Fruit fly (Drosophila melanogaster) whole organism, embryonic: ENCODE results near the gene Sfp38D.

Source experiments
- CG10431 ChIP-seq: fragments of 200-800 bp; sonication (Bioruptor generic); optimal IDR thresholded peaks from 3 replicates; lab custom pipeline; 2018; ENCODE audit warnings: missing biosample characterization, mild to moderate bottlenecking, missing genetic modification characterization
- CG12104 ChIP-seq: fragments of 200-800 bp; sonication (Bioruptor generic); optimal IDR thresholded peaks from 3 replicates; lab custom pipeline; 2016; ENCODE audit warnings: missing biosample characterization, missing genetic modification characterization
- CG15269 ChIP-seq: fragments of 200-800 bp; sonication (Bioruptor generic); optimal IDR thresholded peaks from 2 replicates; lab custom pipeline; 2018; ENCODE audit warnings: missing biosample characterization, mild to moderate bottlenecking, missing genetic modification characterization, moderate library complexity
- CG15696 ChIP-seq: fragments of 200-800 bp; sonication (Bioruptor generic); optimal IDR thresholded peaks from 2 replicates; lab custom pipeline; 2019; ENCODE audit warnings: missing biosample characterization, mild to moderate bottlenecking, missing genetic modification characterization, moderate library complexity
- CG1603 ChIP-seq: fragments of 200-800 bp; sonication (Bioruptor generic); optimal IDR thresholded peaks from 2 replicates; lab custom pipeline; 2019; ENCODE audit warnings: missing biosample characterization, mild to moderate bottlenecking, missing genetic modification characterization, moderate library complexity
- CG17361 ChIP-seq: fragments of 200-800 bp; sonication (Bioruptor generic); IDR thresholded peaks from 3 replicates; pipeline ENCODE4 v1.3.6; 2022; ENCODE audit warnings: missing biosample characterization, missing genetic modification characterization
- CG17802 ChIP-seq: fragments of 200-800 bp; sonication (Bioruptor generic); optimal IDR thresholded peaks from 2 replicates; lab custom pipeline; 2018; ENCODE audit warnings: missing biosample characterization, mild to moderate bottlenecking, missing genetic modification characterization, moderate library complexity
- CG2875 ChIP-seq: fragments of 200-800 bp; sonication (Bioruptor generic); optimal IDR thresholded peaks from 2 replicates; lab custom pipeline; 2017; ENCODE audit warnings: missing biosample characterization, mild to moderate bottlenecking, missing genetic modification characterization, missing genetic modification reagents
- CG2889 ChIP-seq: fragments of 200-800 bp; sonication (Bioruptor generic); IDR thresholded peaks from 3 replicates; pipeline ENCODE4 v1.3.6; 2022; ENCODE audit warnings: missing biosample characterization, missing genetic modification characterization
- CG42726 ChIP-seq: fragments of 200-800 bp; sonication (Bioruptor generic); IDR thresholded peaks from 2 replicates; pipeline ENCODE4 v1.3.6; 2022; ENCODE audit warnings: missing biosample characterization, missing genetic modification characterization; ENCODE audit not compliant: partially characterized antibody
- CG6689 ChIP-seq: fragments of 200-800 bp; sonication (Bioruptor generic); IDR thresholded peaks from 2 replicates; pipeline ENCODE4 v1.3.6; 2022; ENCODE audit warnings: missing biosample characterization, missing genetic modification characterization
- CG7357 ChIP-seq: fragments of 200-800 bp; sonication (Bioruptor generic); IDR thresholded peaks from 3 replicates; pipeline ENCODE4 v1.3.6; 2022; ENCODE audit warnings: missing biosample characterization, missing genetic modification characterization
- CG8765 ChIP-seq: fragments of 200-800 bp; sonication (Bioruptor generic); IDR thresholded peaks from 2 replicates; pipeline ENCODE4 v1.3.6; 2022; ENCODE audit warnings: missing biosample characterization, missing genetic modification characterization
- D19A ChIP-seq: fragments of 200-800 bp; optimal IDR thresholded peaks from 3 replicates; lab custom pipeline; 2019; ENCODE audit warnings: missing biosample characterization, mild to moderate bottlenecking, missing genetic modification characterization, moderate library complexity
- Dad ChIP-seq: fragments of 200-800 bp; sonication (Bioruptor generic); optimal IDR thresholded peaks from 3 replicates; lab custom pipeline; 2016; ENCODE audit warnings: missing biosample characterization, missing genetic modification characterization
- Dp ChIP-seq: fragments of 200-800 bp; sonication (Bioruptor generic); optimal IDR thresholded peaks from 2 replicates; lab custom pipeline; 2018; ENCODE audit warnings: missing biosample characterization, mild to moderate bottlenecking, missing genetic modification characterization, moderate library complexity
- Ets65A ChIP-seq: fragments of 200-800 bp; sonication (Bioruptor generic); peaks from one replicate; lab custom pipeline; 2016; ENCODE audit warnings: missing biosample characterization, missing genetic modification characterization
- NfI ChIP-seq: fragments of 200-800 bp; sonication (Bioruptor generic); optimal IDR thresholded peaks from 3 replicates; lab custom pipeline; 2018; ENCODE audit warnings: missing biosample characterization, mild to moderate bottlenecking, missing genetic modification characterization, moderate library complexity
- Oli ChIP-seq: fragments of 200-800 bp; sonication (Bioruptor generic); optimal IDR thresholded peaks from 2 replicates; lab custom pipeline; 2018; ENCODE audit warnings: missing biosample characterization, mild to moderate bottlenecking, missing genetic modification characterization, moderate library complexity
- Opbp ChIP-seq: fragments of 200-800 bp; sonication (Bioruptor generic); IDR thresholded peaks from 3 replicates; pipeline ENCODE4 v1.3.6; 2022; ENCODE audit warnings: missing biosample characterization, missing genetic modification characterization; ENCODE audit not compliant: partially characterized antibody
- Poxn ChIP-seq: fragments of 200-800 bp; sonication (Bioruptor generic); IDR thresholded peaks from 2 replicates; pipeline ENCODE4 v1.3.6; 2022; ENCODE audit warnings: missing biosample characterization, missing genetic modification characterization
- Sin3A ChIP-seq: fragments of >200 bp; optimal IDR thresholded peaks from 2 replicates; lab custom pipeline; 2018
- Xrp1 ChIP-seq: fragments of 200-800 bp; sonication (Bioruptor generic); IDR thresholded peaks from 2 replicates; pipeline ENCODE4 v1.3.6; 2022; ENCODE audit warnings: missing biosample characterization, missing genetic modification characterization
- ase ChIP-seq: fragments of 200-800 bp; sonication (Bioruptor generic); IDR thresholded peaks from 3 replicates; pipeline ENCODE4 v1.3.6; 2022; ENCODE audit warnings: missing biosample characterization, missing genetic modification characterization
- bcd ChIP-seq: fragments of 200-800 bp; sonication (Bioruptor generic); optimal IDR thresholded peaks from 2 replicates; lab custom pipeline; 2017; ENCODE audit warnings: missing biosample characterization, mild to moderate bottlenecking, missing genetic modification characterization
- caup ChIP-seq: fragments of 200-800 bp; sonication (Bioruptor generic); optimal IDR thresholded peaks from 3 replicates; lab custom pipeline; 2017; ENCODE audit warnings: missing biosample characterization, mild to moderate bottlenecking, missing genetic modification characterization, moderate library complexity; ENCODE audit not compliant: severe bottlenecking
- chinmo ChIP-seq: fragments of 200-800 bp; sonication (Bioruptor generic); IDR thresholded peaks from 4 replicates; pipeline ENCODE4 v1.3.6; 2022; ENCODE audit warnings: missing biosample characterization, missing genetic modification characterization; ENCODE audit not compliant: partially characterized antibody
- chn ChIP-seq: fragments of 200-800 bp; sonication (Bioruptor generic); optimal IDR thresholded peaks from 2 replicates; lab custom pipeline; 2016; ENCODE audit warnings: missing biosample characterization, missing genetic modification characterization
- ci ChIP-seq: fragments of 200-800 bp; sonication (Bioruptor generic); IDR thresholded peaks from 3 replicates; pipeline ENCODE4 v1.3.6; 2022; ENCODE audit warnings: missing biosample characterization, missing genetic modification characterization
- kni ChIP-seq: fragments of 200-800 bp; sonication (Bioruptor generic); optimal IDR thresholded peaks from 3 replicates; lab custom pipeline; 2017; ENCODE audit warnings: mild to moderate bottlenecking, missing biosample characterization, missing genetic modification reagents, missing genetic modification characterization
- maf-S ChIP-seq: fragments of 200-800 bp; sonication (Bioruptor generic); optimal IDR thresholded peaks from 2 replicates; lab custom pipeline; 2016; ENCODE audit warnings: missing biosample characterization, missing genetic modification characterization
- mld ChIP-seq: fragments of 200-800 bp; sonication (Bioruptor generic); IDR thresholded peaks from 3 replicates; pipeline ENCODE4 v1.3.6; 2022; ENCODE audit warnings: missing biosample characterization, missing genetic modification characterization; ENCODE audit not compliant: partially characterized antibody
- nau ChIP-seq: fragments of 200-800 bp; sonication (Bioruptor generic); optimal IDR thresholded peaks from 3 replicates; lab custom pipeline; 2017; ENCODE audit warnings: missing biosample characterization, mild to moderate bottlenecking, missing genetic modification characterization, missing genetic modification reagents
- prd ChIP-seq, 3 experiments: fragments of >200 bp in 2 of 3; fragments of 200-800 bp in 1 of 3; sonication (Bioruptor generic) in 1 of 3; optimal IDR thresholded peaks in 2 of 3; IDR thresholded peaks in 1 of 3; 2 replicates in 2 of 3; 3 replicates in 1 of 3; pipeline versions ENCODE4 v1.3.6 to Lab custom; 2017 to 2022; ENCODE audit warnings: missing biosample characterization in 1 of 3, missing genetic modification characterization in 1 of 3
- row ChIP-seq: fragments of 200-800 bp; sonication (Bioruptor generic); IDR thresholded peaks from 3 replicates; pipeline ENCODE4 v1.3.6; 2022; ENCODE audit warnings: missing biosample characterization, missing genetic modification characterization
- sr ChIP-seq: fragments of 200-800 bp; sonication (Bioruptor generic); IDR thresholded peaks from 3 replicates; pipeline ENCODE4 v1.3.6; 2022; ENCODE audit warnings: missing biosample characterization, missing genetic modification characterization
- tx ChIP-seq: fragments of 200-800 bp; sonication (Bioruptor generic); optimal IDR thresholded peaks from 2 replicates; lab custom pipeline; 2016; ENCODE audit warnings: missing biosample characterization, missing genetic modification characterization
- zfh1 ChIP-seq: fragments of 200-800 bp; sonication (Bioruptor generic); IDR thresholded peaks from 3 replicates; pipeline ENCODE4 v1.3.6; 2022; ENCODE audit warnings: missing biosample characterization, missing genetic modification characterization

Gene Sfp38D

dm6 chr2L:20638413-20638812 lies 2.3 kb upstream of the Sfp38D start (continued):
- TF ChIP-seq CG17361 (GFP tag; lab: Robert Waterston, UW): peak; percentile 38; the same call in 1 of the 3 replicates
- no peak for TF ChIP-seq chinmo
- TF ChIP-seq Dp: peak; percentile 96
- no peak for TF ChIP-seq ase (GFP tag; lab: Robert Waterston, UW)
- no peak for TF ChIP-seq CG8765 (GFP tag; lab: Robert Waterston, UW)
- no peak for TF ChIP-seq NfI (GFP tag; lab: Kevin White, UChicago)
- peak; percentile 72 for TF ChIP-seq Ets65A (GFP tag; lab: Kevin White, UChicago)
- TF ChIP-seq row (GFP tag; lab: Robert Waterston, UW): 0 out of 3 replicates have a peak, but pooled peaks have one; percentile 41
- peak; percentile 31 for TF ChIP-seq chn (GFP tag; lab: Kevin White, UChicago)
- peak; percentile 44; the same call in 1 of the 3 replicates for TF ChIP-seq mld (GFP tag; lab: Robert Waterston, UW)
- TF ChIP-seq Sin3A (lab: Kevin White, UChicago): no peak
- peak; percentile 27 for TF ChIP-seq kni (GFP tag; lab: Kevin White, UChicago)
- no peak for TF ChIP-seq Dad (GFP tag; lab: Kevin White, UChicago)
- TF ChIP-seq caup (GFP tag; lab: Kevin White, UChicago): no peak
- no peak for TF ChIP-seq maf-S (GFP tag; lab: Kevin White, UChicago)
- TF ChIP-seq bcd (GFP tag; lab: Kevin White, UChicago): peak; percentile 16
- TF ChIP-seq CG6689 (GFP tag; lab: Robert Waterston, UW): peak; percentile 64
- peak; percentile 43; the same call in 1 of the 3 replicates for TF ChIP-seq ci (GFP tag; lab: Robert Waterston, UW)
- no peak for TF ChIP-seq CG2875 (GFP tag; lab: Kevin White, UChicago)
- TF ChIP-seq Xrp1: no peak
- no peak for TF ChIP-seq CG10431 (GFP tag; lab: Kevin White, UChicago)
- TF ChIP-seq Oli (tag; lab: Kevin White, UChicago): no peak
- TF ChIP-seq tx (GFP tag; lab: Kevin White, UChicago): no peak
- TF ChIP-seq D19A (tag; lab: Kevin White, UChicago): peak; percentile 6
- no peak for TF ChIP-seq Poxn (GFP tag; lab: Robert Waterston, UW)
- 0 out of 2 replicates have a peak, but pooled peaks have one; percentile 36 for TF ChIP-seq CG42726 (GFP tag; lab: Robert Waterston, UW)
- no peak for TF ChIP-seq nau
- peak; percentile 66 for TF ChIP-seq CG1603 (tag; lab: Kevin White, UChicago)
- TF ChIP-seq Opbp: peak; percentile 73; the same call in 2 of the 3 replicates
- TF ChIP-seq sr (GFP tag; lab: Robert Waterston, UW): peak; percentile 91
- no peak for TF ChIP-seq CG7357 (GFP tag; lab: Robert Waterston, UW)
- TF ChIP-seq CG15696: no peak
- no peak for TF ChIP-seq CG17802 (tag; lab: Kevin White, UChicago)
- TF ChIP-seq CG15269 (tag; lab: Kevin White, UChicago): peak; percentile 20

dm6 chr2L:20639821-20640220 lies 896 bp upstream of the Sfp38D start, which contains the start of gene CG31680:
Gene CG31680, plus strand, starts transcription at chr2L:20640121.
- no peak for TF ChIP-seq CG12104 (GFP tag; lab: Kevin White, UChicago)
- no peak for TF ChIP-seq zfh1 (GFP tag; lab: Robert Waterston, UW)
- no peak for TF ChIP-seq CG2889 (GFP tag; lab: Robert Waterston, UW)
- no peak for TF ChIP-seq prd (optimal IDR thresholded peaks at IDR 0.05; lab: Kevin White, UChicago)
- no peak for TF ChIP-seq prd (GFP tag; IDR thresholded peaks at IDR 0.05; lab: Robert Waterston, UW)
